Worm (Caenorhabditis elegans) whole organism, early embryonic: Measurements from ENCODE around the gene B0361.11.

Experiments used
- ama-1 ChIP-seq: fragments of 150-350 bp; optimal IDR thresholded peaks from 2 replicates; lab custom pipeline; 2014
- pes-1 ChIP-seq: fragments of 200-800 bp; sonication (Bioruptor generic); IDR thresholded peaks from 2 replicates; pipeline ENCODE4 v1.3.6; 2022; ENCODE audit warnings: missing genetic modification reagents, missing genetic modification characterization, missing compliant biosample characterization
- sea-1 ChIP-seq: fragments of 200-800 bp; sonication (Bioruptor generic); conservative IDR thresholded peaks from 2 replicates; pipeline ENCODE4 v1.3.6; 2022; ENCODE audit warnings: missing genetic modification characterization, missing compliant biosample characterization

DNA sequence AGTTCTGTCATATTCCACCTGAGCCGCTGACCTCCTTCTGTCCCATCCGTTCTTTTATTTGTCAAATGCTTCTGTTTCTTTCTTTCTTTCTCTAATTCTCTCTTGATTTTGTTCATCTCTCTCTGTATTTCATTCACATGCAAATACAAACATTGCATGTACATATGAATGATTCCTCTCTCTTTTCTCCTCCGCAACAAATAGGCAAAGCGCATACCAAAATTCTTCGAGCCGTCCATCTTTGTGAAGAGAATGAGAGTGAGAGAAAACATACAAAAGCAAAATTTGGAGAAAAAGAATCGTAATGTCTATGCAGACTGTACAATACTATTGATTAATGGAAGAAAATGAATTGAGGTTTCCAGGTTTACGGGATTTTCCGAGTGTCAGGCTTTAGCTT lies 40.0 kb downstream of the B0361.11 start:
- TF ChIP-seq pes-1 (no peak), ama-1 (no peak), sea-1 (GFP tag; lab: Robert Waterston, UW) (no peak)
